Fruit fly (Drosophila melanogaster) whole organism, embryonic: ENCODE results near the gene Vm32E.

ENCODE experiments used
- Atf6 ChIP-seq: fragments of 200-800 bp; sonication (Bioruptor generic); IDR thresholded peaks from 2 replicates; pipeline ENCODE4 v1.3.6; 2022; ENCODE audit warnings: missing biosample characterization, missing genetic modification characterization
- BEAF-32 ChIP-seq: fragments of 200-800 bp; sonication (Bioruptor generic); optimal IDR thresholded peaks from 3 replicates; lab custom pipeline; 2017; ENCODE audit warnings: missing biosample characterization, missing genetic modification characterization, mild to moderate bottlenecking, moderate library complexity, missing genetic modification reagents
- CG11093 ChIP-seq: fragments of 200-800 bp; sonication (Bioruptor generic); IDR thresholded peaks from 3 replicates; pipeline ENCODE4 v1.3.6; 2022; ENCODE audit warnings: missing biosample characterization, missing genetic modification characterization
- CG11456 ChIP-seq: fragments of 200-800 bp; sonication (Bioruptor generic); IDR thresholded peaks from 3 replicates; pipeline ENCODE4 v1.3.6; 2022; ENCODE audit warnings: missing biosample characterization, missing genetic modification characterization
- CG11696 ChIP-seq: fragments of 200-800 bp; sonication (Bioruptor generic); IDR thresholded peaks from 2 replicates; pipeline ENCODE4 v1.3.6; 2022; ENCODE audit warnings: missing biosample characterization, missing genetic modification characterization
- CG15514 ChIP-seq: fragments of 200-800 bp; sonication (Bioruptor generic); optimal IDR thresholded peaks from 3 replicates; lab custom pipeline; 2017; ENCODE audit warnings: missing biosample characterization, missing genetic modification characterization, mild to moderate bottlenecking, moderate library complexity, missing genetic modification reagents
- CG15601 ChIP-seq: fragments of 200-800 bp; sonication (Bioruptor generic); optimal IDR thresholded peaks from 3 replicates; lab custom pipeline; 2019; ENCODE audit warnings: missing biosample characterization, mild to moderate bottlenecking, missing genetic modification characterization, moderate library complexity
- CG16779 ChIP-seq: fragments of 200-800 bp; sonication (Bioruptor generic); IDR thresholded peaks from 2 replicates; pipeline ENCODE4 v1.3.6; 2022; ENCODE audit warnings: missing biosample characterization, missing genetic modification characterization
- CG2712 ChIP-seq: fragments of 200-800 bp; optimal IDR thresholded peaks from 3 replicates; lab custom pipeline; 2019; ENCODE audit warnings: missing biosample characterization, mild to moderate bottlenecking, missing genetic modification characterization, moderate library complexity
- CG34224 ChIP-seq: fragments of 200-800 bp; sonication (Bioruptor generic); IDR thresholded peaks from 3 replicates; pipeline ENCODE4 v1.3.6; 2022; ENCODE audit warnings: missing biosample characterization, missing genetic modification characterization; ENCODE audit not compliant: partially characterized antibody
- CG6854 ChIP-seq: fragments of 200-800 bp; sonication (Bioruptor generic); optimal IDR thresholded peaks from 3 replicates; lab custom pipeline; 2017; ENCODE audit warnings: missing biosample characterization, mild to moderate bottlenecking, missing genetic modification characterization
- CG8765 ChIP-seq: fragments of 200-800 bp; sonication (Bioruptor generic); IDR thresholded peaks from 2 replicates; pipeline ENCODE4 v1.3.6; 2022; ENCODE audit warnings: missing biosample characterization, missing genetic modification characterization
- CG8944 ChIP-seq: fragments of 200-800 bp; sonication (Bioruptor generic); optimal IDR thresholded peaks from 3 replicates; lab custom pipeline; 2016; ENCODE audit warnings: missing biosample characterization, missing genetic modification characterization
- Chrac-16 ChIP-seq: fragments of 200-800 bp; sonication (Bioruptor generic); optimal IDR thresholded peaks from 3 replicates; lab custom pipeline; 2016; ENCODE audit warnings: missing biosample characterization, missing genetic modification characterization
- D19A ChIP-seq: fragments of 200-800 bp; optimal IDR thresholded peaks from 3 replicates; lab custom pipeline; 2019; ENCODE audit warnings: missing biosample characterization, mild to moderate bottlenecking, missing genetic modification characterization, moderate library complexity
- Dref ChIP-seq: fragments of 200-800 bp; sonication (Bioruptor generic); IDR thresholded peaks from 2 replicates; pipeline ENCODE4 v1.3.6; 2022; ENCODE audit warnings: missing biosample characterization, missing genetic modification characterization
- H15 ChIP-seq: fragments of 200-800 bp; sonication (Bioruptor generic); IDR thresholded peaks from 3 replicates; pipeline ENCODE4 v1.3.6; 2022; ENCODE audit warnings: missing biosample characterization, missing genetic modification characterization
- Lhr ChIP-seq: fragments of 200-800 bp; sonication (Bioruptor generic); optimal IDR thresholded peaks from 3 replicates; lab custom pipeline; 2017; ENCODE audit warnings: mild to moderate bottlenecking, missing biosample characterization, missing genetic modification reagents, missing genetic modification characterization
- Mad ChIP-seq: fragments of 200-800 bp; sonication (Bioruptor generic); optimal IDR thresholded peaks from 2 replicates; lab custom pipeline; 2016; ENCODE audit warnings: missing biosample characterization, missing genetic modification characterization
- Med ChIP-seq: fragments of 200-800 bp; sonication (Bioruptor generic); peaks from one replicate; lab custom pipeline; 2016; ENCODE audit warnings: missing biosample characterization, missing genetic modification characterization, mild to moderate bottlenecking, inconsistent platforms, moderate library complexity
- Meics ChIP-seq: fragments of 200-800 bp; sonication (Bioruptor generic); optimal IDR thresholded peaks from 2 replicates; lab custom pipeline; 2017; ENCODE audit warnings: missing biosample characterization, mild to moderate bottlenecking, missing genetic modification characterization
- Myb ChIP-seq: fragments of 200-800 bp; sonication (Bioruptor generic); optimal IDR thresholded peaks from 2 replicates; lab custom pipeline; 2016; ENCODE audit warnings: missing biosample characterization, missing genetic modification characterization
- NC2α ChIP-seq: fragments of 200-800 bp; sonication (Bioruptor generic); optimal IDR thresholded peaks from 2 replicates; lab custom pipeline; 2016; ENCODE audit warnings: missing biosample characterization, missing genetic modification characterization
- Rfx ChIP-seq: fragments of 200-800 bp; sonication (Bioruptor generic); IDR thresholded peaks from 2 replicates; pipeline ENCODE4 v1.3.6; 2022; ENCODE audit warnings: missing biosample characterization, missing genetic modification characterization
- Scr ChIP-seq: fragments of 200-800 bp; sonication (Bioruptor generic); IDR thresholded peaks from 2 replicates; pipeline ENCODE4 v1.3.6; 2022; ENCODE audit warnings: missing biosample characterization, missing genetic modification characterization; ENCODE audit not compliant: partially characterized antibody
- TFAM ChIP-seq: fragments of 200-800 bp; sonication (Bioruptor generic); optimal IDR thresholded peaks from 2 replicates; lab custom pipeline; 2017; ENCODE audit warnings: missing biosample characterization, missing genetic modification characterization, inconsistent platforms
- aop ChIP-seq: fragments of 200-800 bp; sonication (Bioruptor generic); IDR thresholded peaks from 2 replicates; pipeline ENCODE4 v1.3.6; 2022; ENCODE audit warnings: missing biosample characterization, missing genetic modification characterization
- bowl ChIP-seq: fragments of 200-800 bp; sonication (Bioruptor generic); IDR thresholded peaks from 2 replicates; pipeline ENCODE4 v1.3.6; 2022; ENCODE audit warnings: missing biosample characterization, missing genetic modification characterization
- bsh ChIP-seq, 2 experiments: fragments of 200-800 bp; sonication (Bioruptor generic); optimal IDR thresholded peaks; 2 replicates each; lab custom pipeline; 2017 to 2018; ENCODE audit warnings: mild to moderate bottlenecking in 2 of 2, missing biosample characterization in 2 of 2, missing genetic modification characterization in 2 of 2, moderate library complexity in 1 of 2
- btn ChIP-seq: fragments of 200-800 bp; sonication (Bioruptor generic); optimal IDR thresholded peaks from 2 replicates; lab custom pipeline; 2016; ENCODE audit warnings: missing biosample characterization, missing genetic modification characterization
- crol ChIP-seq: fragments of 200-800 bp; sonication (Bioruptor generic); IDR thresholded peaks from 2 replicates; pipeline ENCODE4 v1.3.6; 2022; ENCODE audit warnings: missing biosample characterization, missing genetic modification characterization
- esg ChIP-seq: fragments of 200-800 bp; sonication (Bioruptor generic); conservative IDR thresholded peaks from 2 replicates; pipeline ENCODE4 v1.3.6; 2022; ENCODE audit warnings: missing biosample characterization, missing genetic modification characterization
- eyg ChIP-seq: fragments of 200-800 bp; sonication (Bioruptor generic); optimal IDR thresholded peaks from 3 replicates; lab custom pipeline; 2016; ENCODE audit warnings: missing biosample characterization, missing genetic modification characterization
- gem ChIP-seq: fragments of 200-800 bp; sonication (Bioruptor generic); optimal IDR thresholded peaks from 2 replicates; lab custom pipeline; 2019; ENCODE audit warnings: missing biosample characterization, mild to moderate bottlenecking, missing genetic modification characterization, moderate library complexity
- lola ChIP-seq, 3 experiments: fragments of >200 bp in 2 of 3; fragments of 200-800 bp in 1 of 3; sonication (Bioruptor generic) in 1 of 3; optimal IDR thresholded peaks; 2 replicates each; lab custom pipeline; 2017 to 2019; ENCODE audit warnings: missing biosample characterization in 3 of 3, missing genetic modification characterization in 3 of 3, mild to moderate bottlenecking in 1 of 3, moderate library complexity in 1 of 3
- maf-S ChIP-seq: fragments of 200-800 bp; sonication (Bioruptor generic); optimal IDR thresholded peaks from 2 replicates; lab custom pipeline; 2016; ENCODE audit warnings: missing biosample characterization, missing genetic modification characterization
- nau ChIP-seq: fragments of 200-800 bp; sonication (Bioruptor generic); optimal IDR thresholded peaks from 3 replicates; lab custom pipeline; 2017; ENCODE audit warnings: missing biosample characterization, mild to moderate bottlenecking, missing genetic modification characterization, missing genetic modification reagents
- odd ChIP-seq: fragments of 200-800 bp; sonication (Bioruptor generic); optimal IDR thresholded peaks from 2 replicates; lab custom pipeline; 2017; ENCODE audit warnings: missing biosample characterization, mild to moderate bottlenecking, missing genetic modification characterization
- run ChIP-seq: fragments of 200-800 bp; sonication (Bioruptor generic); optimal IDR thresholded peaks from 3 replicates; lab custom pipeline; 2018; ENCODE audit warnings: missing biosample characterization, mild to moderate bottlenecking, missing genetic modification characterization
- toy ChIP-seq: fragments of 200-800 bp; sonication (Bioruptor generic); IDR thresholded peaks from 2 replicates; pipeline ENCODE4 v1.3.6; 2022; ENCODE audit warnings: missing biosample characterization, missing genetic modification characterization
- wor ChIP-seq: fragments of 200-800 bp; sonication (Bioruptor generic); IDR thresholded peaks from 2 replicates; pipeline ENCODE4 v1.3.6; 2022; ENCODE audit warnings: missing biosample characterization, missing genetic modification characterization

Vm32E gene

dm6 chr2L:11123499-11123898, 48.0 kb downstream of the Vm32E start, which contains the start of the genes Csl4 and Nup160 (continued):
- TF ChIP-seq gem (tag; lab: Kevin White, UChicago), result no peak
- TF ChIP-seq CG34224 (GFP tag; lab: Robert Waterston, UW), result peak; percentile 34; the same call in 1 of the 3 replicates
- peak; percentile 86 for TF ChIP-seq CG8944 (GFP tag; lab: Kevin White, UChicago)
- peak; percentile 62 for TF ChIP-seq esg
- TF ChIP-seq NC2α (GFP tag; lab: Kevin White, UChicago), result peak; percentile 38
- TF ChIP-seq odd (GFP tag; lab: Kevin White, UChicago), result no peak
- TF ChIP-seq run, result no peak
- no peak for TF ChIP-seq nau (GFP tag; lab: Kevin White, UChicago)
- TF ChIP-seq CG11456, result peak; percentile 82
- peak in 1 of 3 experiments; percentile 67 for TF ChIP-seq lola (GFP tag; optimal IDR thresholded peaks at IDR 0.05; lab: Kevin White, UChicago)
- TF ChIP-seq Atf6, result peak; percentile 65
- 0 out of 2 replicates have a peak, but pooled peaks have one; percentile 8 for TF ChIP-seq CG11696
- TF ChIP-seq Med, result peak; percentile 98
- TF ChIP-seq D19A, result no peak
- peak; percentile 79 for TF ChIP-seq Mad (GFP tag; lab: Kevin White, UChicago)
- peak; percentile 25 for TF ChIP-seq Lhr (GFP tag; lab: Kevin White, UChicago)
- TF ChIP-seq Rfx, result peak; percentile 88
- TF ChIP-seq CG8765 (GFP tag; lab: Robert Waterston, UW), result peak; percentile 30; the same call in 1 of the 2 replicates
- TF ChIP-seq CG15601 (tag; lab: Kevin White, UChicago), result no peak
- TF ChIP-seq eyg (GFP tag; lab: Kevin White, UChicago), result peak; percentile 79
- TF ChIP-seq Chrac-16 (GFP tag; lab: Kevin White, UChicago), result peak; percentile 88
- TF ChIP-seq BEAF-32 (GFP tag; lab: Kevin White, UChicago), result peak; percentile 44
- no peak for TF ChIP-seq CG2712 (tag; lab: Kevin White, UChicago)
- TF ChIP-seq toy (GFP tag; lab: Robert Waterston, UW), result 0 out of 2 replicates have a peak, but pooled peaks have one; percentile 33
- TF ChIP-seq bsh (GFP tag; optimal IDR thresholded peaks at IDR 0.05; lab: Kevin White, UChicago), result peak in 1 of 2 experiments; percentile 75
- no peak for TF ChIP-seq aop (GFP tag; lab: Robert Waterston, UW)
- TF ChIP-seq CG11093 (GFP tag; lab: Robert Waterston, UW), result peak; percentile 52; the same call in 1 of the 3 replicates
- TF ChIP-seq maf-S (GFP tag; lab: Kevin White, UChicago), result peak; percentile 83
- TF ChIP-seq CG15514 (GFP tag; lab: Kevin White, UChicago), result peak; percentile 66
- TF ChIP-seq Meics (GFP tag; lab: Kevin White, UChicago), result peak; percentile 61
- TF ChIP-seq crol (GFP tag; lab: Robert Waterston, UW), result no peak
- TF ChIP-seq Dref (GFP tag; lab: Robert Waterston, UW), result peak; percentile 29; the same call in 1 of the 2 replicates
- TF ChIP-seq CG16779 (GFP tag; lab: Robert Waterston, UW), result peak; percentile 61; the same call in 1 of the 2 replicates
- TF ChIP-seq CG6854 (GFP tag; lab: Kevin White, UChicago), result no peak
- peak; percentile 55 for TF ChIP-seq btn (GFP tag; lab: Kevin White, UChicago)
- TF ChIP-seq bowl (GFP tag; lab: Robert Waterston, UW), result no peak
- peak; percentile 36 for TF ChIP-seq Scr (GFP tag; lab: Robert Waterston, UW)
- peak; percentile 65; the same call in 1 of the 3 replicates for TF ChIP-seq H15 (GFP tag; lab: Robert Waterston, UW)
- TF ChIP-seq Myb, result peak; percentile 71
- peak; percentile 37; the same call in 1 of the 2 replicates for TF ChIP-seq wor (GFP tag; lab: Robert Waterston, UW)
- no peak for TF ChIP-seq TFAM (GFP tag; lab: Kevin White, UChicago)
